Worm (Caenorhabditis elegans): ENCODE data around the gene C49F8.15.

The C49F8.15 gene

DNA sequence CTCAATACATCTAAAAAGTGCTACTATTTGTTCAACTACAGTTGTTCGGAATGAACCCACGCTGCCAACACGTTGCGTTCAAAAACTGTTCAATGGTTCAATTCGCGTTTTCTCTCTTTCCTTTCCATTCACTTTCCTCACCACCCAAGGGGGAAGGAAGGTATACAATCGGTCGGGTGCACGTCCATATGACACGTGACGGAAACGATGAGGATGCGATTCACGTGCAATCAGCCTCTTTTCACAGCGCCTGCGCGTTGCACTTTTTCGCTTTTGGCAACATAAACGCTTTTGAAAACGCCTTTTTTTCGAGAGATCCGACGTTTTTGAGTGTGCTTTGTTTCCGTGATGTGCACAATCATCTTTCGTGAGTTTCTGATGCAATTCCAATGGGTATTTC lies 3.8 kb downstream of the C49F8.15 start:
- TF ChIP-seq dpff-1 (tag; optimal IDR thresholded peaks at IDR 0.05) (no peak), F22D6.2 (tag; optimal IDR thresholded peaks at IDR 0.05) (peak; percentile 84), let-526 (GFP tag; IDR thresholded peaks at IDR 0.05) (0 out of 2 replicates have a peak, but pooled peaks have one; percentile 15), pha-4 (tag; optimal IDR thresholded peaks at IDR 0.05) (peak; percentile 48), nhr-179 (tag; optimal IDR thresholded peaks at IDR 0.05) (no peak), B0336.3 (GFP tag; IDR thresholded peaks at IDR 0.05) (peak; percentile 60), lin-40 (tag; optimal IDR thresholded peaks at IDR 0.05) (peak; percentile 86), ztf-3 (GFP tag; optimal IDR thresholded peaks at IDR 0.05) (no peak), ceh-58 (GFP tag; IDR thresholded peaks at IDR 0.05) (no peak), chd-7 (tag; optimal IDR thresholded peaks at IDR 0.05) (peak; percentile 72), unc-62 (GFP tag; optimal IDR thresholded peaks at IDR 0.05) (peak; percentile 33), nhr-80 (tag; optimal IDR thresholded peaks at IDR 0.05) (peak; percentile 68), lin-35 (GFP tag; optimal IDR thresholded peaks at IDR 0.05) (peak in 1 of 3 experiments; percentile 18), dox-1 (GFP tag; IDR thresholded peaks at IDR 0.05) (peak; percentile 66), T07F8.4 (tag; optimal IDR thresholded peaks at IDR 0.05) (no peak), K11D2.4 (GFP tag; IDR thresholded peaks at IDR 0.05) (peak; percentile 67; the same call in 1 of the 2 replicates), aptf-2 (GFP tag; conservative IDR thresholded peaks at IDR 0.05) (no peak), lin-54 (GFP tag; optimal IDR thresholded peaks at IDR 0.05) (peak; percentile 15), atf-7 (tag; optimal IDR thresholded peaks at IDR 0.05) (peak; percentile 85), attf-5 (GFP tag; optimal IDR thresholded peaks at IDR 0.05) (peak; percentile 31), nfyb-1 (GFP tag; IDR thresholded peaks at IDR 0.05) (peak; percentile 55; the same call in 1 of the 2 replicates), tlf-1 (GFP tag; optimal IDR thresholded peaks at IDR 0.05) (peak; percentile 33), ztf-26 (tag; optimal IDR thresholded peaks at IDR 0.05) (peak; percentile 94), gei-17 (GFP tag; optimal IDR thresholded peaks at IDR 0.05) (peak; percentile 54), die-1 (tag; optimal IDR thresholded peaks at IDR 0.05) (peak; percentile 9), let-607 (tag; optimal IDR thresholded peaks at IDR 0.05) (peak in 1 of 2 experiments; percentile 67), ceh-27 (GFP tag; optimal IDR thresholded peaks at IDR 0.05) (peak; percentile 3), snpc-4 (GFP tag; optimal IDR thresholded peaks at IDR 0.05) (no peak), snpc-4 (tag; optimal IDR thresholded peaks at IDR 0.05) (peak in 3 of 4 experiments; percentile 7 to 55 (median 51)), repo-1 (tag; optimal IDR thresholded peaks at IDR 0.05) (peak; percentile 60), pbrm-1 (GFP tag; IDR thresholded peaks at IDR 0.05) (0 out of 2 replicates have a peak, but pooled peaks have one; percentile 17), sea-2 (GFP tag; IDR thresholded peaks at IDR 0.05) (no peak), F49E8.2 (tag; optimal IDR thresholded peaks at IDR 0.05; ENCODE audit: insufficient read depth) (no peak), cebp-1 (GFP tag; IDR thresholded peaks at IDR 0.05) (0 out of 2 replicates have a peak, but pooled peaks have one; percentile 17), cebp-1 (tag; optimal IDR thresholded peaks at IDR 0.05) (peak; percentile 78), zfh-2 (GFP tag; conservative IDR thresholded peaks at IDR 0.05) (peak; percentile 82; the same call in 1 of the 2 replicates), madf-10 (tag; optimal IDR thresholded peaks at IDR 0.05) (peak; percentile 48), mcd-1 (GFP tag; IDR thresholded peaks at IDR 0.05) (peak; percentile 33; the same call in 1 of the 2 replicates), ztf-22 (GFP tag; optimal IDR thresholded peaks at IDR 0.05) (peak; percentile 78), ceh-91 (GFP tag; IDR thresholded peaks at IDR 0.05) (no peak), nhr-90 (tag; optimal IDR thresholded peaks at IDR 0.05) (peak; percentile 37), K12H6.12 (tag; optimal IDR thresholded peaks at IDR 0.05) (peak; percentile 29), somi-1 (GFP tag; optimal IDR thresholded peaks at IDR 0.05) (peak; percentile 86), cebp-2 (GFP tag; IDR thresholded peaks at IDR 0.05) (0 out of 2 replicates have a peak, but pooled peaks have one; percentile 11), tbp1 (GFP tag; optimal IDR thresholded peaks at IDR 0.05) (peak; percentile 47)

Measured in whole organism, young adult.